Fruit fly (Drosophila melanogaster) whole organism, embryonic: Measurements from ENCODE around the gene CG42728.

Source experiments
- CG3726 ChIP-seq: fragments of 200-800 bp; sonication (Bioruptor generic); IDR thresholded peaks from 3 replicates; pipeline ENCODE4, ENCODE4 v1.3.6; 2022; ENCODE audit warnings: missing biosample characterization, missing genetic modification characterization
- CG5953 ChIP-seq: fragments of 200-800 bp; sonication (Bioruptor generic); IDR thresholded peaks from 2 replicates; pipeline ENCODE4 v1.3.6; 2022; ENCODE audit warnings: missing biosample characterization, missing genetic modification characterization
- Lpt ChIP-seq: fragments of >200 bp; optimal IDR thresholded peaks from 2 replicates; lab custom pipeline; 2018; ENCODE audit warnings: missing biosample characterization, missing genetic modification characterization

DNA sequence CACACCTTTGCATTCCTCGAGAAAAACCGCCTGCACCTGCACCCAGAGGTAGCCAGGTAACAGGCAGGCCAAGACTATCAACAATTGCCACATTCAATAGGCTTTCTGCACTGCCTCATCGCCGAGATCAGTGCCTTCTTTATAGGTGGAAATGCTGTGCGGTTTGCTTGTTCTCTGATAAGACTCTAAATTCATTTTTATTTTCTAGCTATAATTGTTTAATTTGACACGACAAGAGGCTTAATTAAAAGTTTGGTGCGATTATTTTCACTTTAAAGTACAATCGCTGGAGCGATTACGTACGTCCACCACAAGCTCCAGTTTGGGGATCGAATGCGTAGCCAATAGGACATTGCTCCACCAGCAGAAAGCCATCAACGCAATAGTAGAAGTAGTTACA lies 580 bp downstream of the CG42728 start, which contains the start of gene CG42729:
- no peak for TF ChIP-seq CG3726 (GFP tag; lab: Robert Waterston, UW)
- no peak for TF ChIP-seq CG5953 (GFP tag; lab: Robert Waterston, UW)
- TF ChIP-seq Lpt (GFP tag; lab: Kevin White, UChicago): no peak
